Worm (Caenorhabditis elegans): Measurements from ENCODE around the gene tag-307.

- TF ChIP-seq lin-15B (tag; optimal IDR thresholded peaks at IDR 0.05) (no peak), aly-2 (tag; optimal IDR thresholded peaks at IDR 0.05) (no peak), nhr-28 (tag; optimal IDR thresholded peaks at IDR 0.05) (no peak), ceh-16 (tag; optimal IDR thresholded peaks at IDR 0.05) (no peak), pha-4 (tag; optimal IDR thresholded peaks at IDR 0.05) (no peak), unc-62 (GFP tag; optimal IDR thresholded peaks at IDR 0.05) (no peak), egl-5 (tag; optimal IDR thresholded peaks at IDR 0.05) (no peak), mdl-1 (tag; optimal IDR thresholded peaks at IDR 0.05) (no peak), zag-1 (tag; optimal IDR thresholded peaks at IDR 0.05) (no peak), nhr-77 (tag; optimal IDR thresholded peaks at IDR 0.05) (no peak), ama-1 (optimal IDR thresholded peaks at IDR 0.05) (no peak), unc-39 (tag; optimal IDR thresholded peaks at IDR 0.05) (no peak), nhr-76 (tag; optimal IDR thresholded peaks at IDR 0.05) (no peak), elt-3 (tag; optimal IDR thresholded peaks at IDR 0.05) (no peak)
Measured at ce11 chrIII:7873481-7873880, 16.4 kb upstream of the tag-307 start, which contains the start of gene tyr-1.
